Fruit fly (Drosophila melanogaster): Measurements from ENCODE around the gene CG45263.
A peak's percentile ranks its signal among the peaks of the same experiment; 100 is the strongest.

CG45263 gene

dm6 chr3R:8355579-8355978, 121.8 kb downstream of the CG45263 start (continued):
- peak; percentile 98 for TF ChIP-seq slbo (GFP tag; IDR thresholded peaks at IDR 0.05)
- peak; percentile 73 for TF ChIP-seq ab (GFP tag; optimal IDR thresholded peaks at IDR 0.05)
- peak; percentile 95 for TF ChIP-seq Ada2b (GFP tag; IDR thresholded peaks at IDR 0.05)
- TF ChIP-seq HmgD (GFP tag; optimal IDR thresholded peaks at IDR 0.05): peak; percentile 94
- peak; percentile 80 for TF ChIP-seq Lim3 (GFP tag; IDR thresholded peaks at IDR 0.05)
- peak; percentile 95 for TF ChIP-seq zfh2 (GFP tag; optimal IDR thresholded peaks at IDR 0.05)
- TF ChIP-seq Deaf1 (tag; optimal IDR thresholded peaks at IDR 0.05): peak; percentile 73
- TF ChIP-seq D (optimal IDR thresholded peaks at IDR 0.05): no peak
- TF ChIP-seq D (GFP tag; optimal IDR thresholded peaks at IDR 0.05): peak; percentile 88
- peak; percentile 91 for TF ChIP-seq CG14050 (GFP tag; IDR thresholded peaks at IDR 0.05)
- peak; percentile 94 for TF ChIP-seq CG13894 (tag; optimal IDR thresholded peaks at IDR 0.05)
- TF ChIP-seq crp (GFP tag; optimal IDR thresholded peaks at IDR 0.05): peak in 1 of 2 experiments; percentile 57
- peak; percentile 95 for TF ChIP-seq pnt (GFP tag; optimal IDR thresholded peaks at IDR 0.05)
- TF ChIP-seq Fer2 (tag; optimal IDR thresholded peaks at IDR 0.05): peak; percentile 83
- TF ChIP-seq ac (GFP tag; optimal IDR thresholded peaks at IDR 0.05): peak; percentile 70
- peak; percentile 94 for TF ChIP-seq ATbp (GFP tag; optimal IDR thresholded peaks at IDR 0.05)
- peak; percentile 83 for TF ChIP-seq trem (tag; optimal IDR thresholded peaks at IDR 0.05)
- peak; percentile 88 for TF ChIP-seq CG3726 (GFP tag; IDR thresholded peaks at IDR 0.05)
- peak; percentile 75 for TF ChIP-seq Jarid2 (GFP tag; optimal IDR thresholded peaks at IDR 0.05)
- TF ChIP-seq CG13624 (GFP tag; optimal IDR thresholded peaks at IDR 0.05): peak; percentile 99
- TF ChIP-seq CG7928 (GFP tag; optimal IDR thresholded peaks at IDR 0.05): peak; percentile 79
- TF ChIP-seq NC2β (GFP tag; optimal IDR thresholded peaks at IDR 0.05): peak; percentile 91
- peak; percentile 92 for TF ChIP-seq CG5245 (GFP tag; optimal IDR thresholded peaks at IDR 0.05)
- TF ChIP-seq CG14965 (GFP tag; optimal IDR thresholded peaks at IDR 0.05; ENCODE audit: borderline replicate concordance): peak; percentile 77
- TF ChIP-seq CG2199 (GFP tag; IDR thresholded peaks at IDR 0.05): peak; percentile 84; the same call in 2 of the 3 replicates
- peak; percentile 80 for TF ChIP-seq croc (GFP tag; conservative IDR thresholded peaks at IDR 0.05)
- TF ChIP-seq Hmr (GFP tag; optimal IDR thresholded peaks at IDR 0.05): peak; percentile 98
- peak; percentile 97 for TF ChIP-seq fu2 (GFP tag; optimal IDR thresholded peaks at IDR 0.05)
- TF ChIP-seq CG1529 (GFP tag; optimal IDR thresholded peaks at IDR 0.05): peak; percentile 77
- TF ChIP-seq Oli (tag; optimal IDR thresholded peaks at IDR 0.05): peak; percentile 93
- TF ChIP-seq sob (GFP tag; IDR thresholded peaks at IDR 0.05): peak; percentile 97
- peak; percentile 98 for TF ChIP-seq CG32532 (GFP tag; IDR thresholded peaks at IDR 0.05)
- TF ChIP-seq Trl (optimal IDR thresholded peaks at IDR 0.05): no peak
- peak; percentile 97 for TF ChIP-seq Trl (GFP tag; optimal IDR thresholded peaks at IDR 0.05)
- peak; percentile 98 for TF ChIP-seq lab (GFP tag; optimal IDR thresholded peaks at IDR 0.05)
- peak; percentile 84 for TF ChIP-seq CG11696 (GFP tag; IDR thresholded peaks at IDR 0.05)
- TF ChIP-seq sqz (GFP tag; optimal IDR thresholded peaks at IDR 0.05): peak; percentile 88
- TF ChIP-seq tll (GFP tag; optimal IDR thresholded peaks at IDR 0.05): no peak
- peak in 1 of 3 experiments; percentile 70 for TF ChIP-seq lola (GFP tag; optimal IDR thresholded peaks at IDR 0.05)
- peak; percentile 96 for TF ChIP-seq CG12659 (GFP tag; optimal IDR thresholded peaks at IDR 0.05)
- TF ChIP-seq Fer3 (tag; optimal IDR thresholded peaks at IDR 0.05): peak; percentile 97
- TF ChIP-seq CG16813 (GFP tag; IDR thresholded peaks at IDR 0.05; ENCODE audit: partially characterized antibody): no peak
- peak; percentile 88 for TF ChIP-seq run (tag; optimal IDR thresholded peaks at IDR 0.05)
- no peak for TF ChIP-seq HLHmδ (GFP tag; optimal IDR thresholded peaks at IDR 0.05)
- peak; percentile 92 for TF ChIP-seq CG13424 (tag; optimal IDR thresholded peaks at IDR 0.05)
- TF ChIP-seq CG34224 (GFP tag; IDR thresholded peaks at IDR 0.05; ENCODE audit: partially characterized antibody): no peak
- peak; percentile 91 for TF ChIP-seq Ravus (GFP tag; IDR thresholded peaks at IDR 0.05)
- peak; percentile 87 for TF ChIP-seq CG3407 (GFP tag; optimal IDR thresholded peaks at IDR 0.05)
- TF ChIP-seq amos (GFP tag; IDR thresholded peaks at IDR 0.05; ENCODE audit: partially characterized antibody): no peak
- peak; percentile 63; the same call in 1 of the 2 replicates for TF ChIP-seq CG10959 (GFP tag; IDR thresholded peaks at IDR 0.05)

Data from whole organism, embryonic.